Fruit fly (Drosophila melanogaster) whole organism, adult: Measurements from ENCODE around the gene CG34437.
A peak's percentile ranks its signal among the peaks of the same experiment; 100 is the strongest.

Experiments
- CG11617 ChIP-seq: fragments of 200-800 bp; sonication (Bioruptor generic); optimal IDR thresholded peaks from 2 replicates; lab custom pipeline; 2017; ENCODE audit warnings: mild to moderate bottlenecking, missing biosample characterization, missing genetic modification reagents, missing genetic modification characterization
- CG12768 ChIP-seq: fragments of 200-800 bp; sonication (Bioruptor generic); optimal IDR thresholded peaks from 2 replicates; lab custom pipeline; 2017; ENCODE audit warnings: missing biosample characterization, missing genetic modification characterization, mild to moderate bottlenecking, moderate library complexity, missing genetic modification reagents
- CG14711 ChIP-seq: fragments of 200-800 bp; sonication (Bioruptor generic); optimal IDR thresholded peaks from 2 replicates; lab custom pipeline; 2018; ENCODE audit warnings: missing biosample characterization, mild to moderate bottlenecking, missing genetic modification characterization, moderate library complexity
- CG1620 ChIP-seq: fragments of 200-800 bp; sonication (Bioruptor generic); optimal IDR thresholded peaks from 2 replicates; lab custom pipeline; 2016; ENCODE audit warnings: missing biosample characterization, missing genetic modification characterization
- CG33017 ChIP-seq: fragments of 200-800 bp; sonication (Bioruptor generic); optimal IDR thresholded peaks from 2 replicates; lab custom pipeline; 2018; ENCODE audit warnings: missing biosample characterization, mild to moderate bottlenecking, missing genetic modification characterization, moderate library complexity
- CG5204 ChIP-seq: fragments of 200-800 bp; sonication (Bioruptor generic); optimal IDR thresholded peaks from 2 replicates; lab custom pipeline; 2016; ENCODE audit warnings: missing biosample characterization, missing genetic modification characterization
- CG7045 ChIP-seq: fragments of 200-800 bp; sonication (Bioruptor generic); optimal IDR thresholded peaks from 2 replicates; lab custom pipeline; 2017; ENCODE audit warnings: missing biosample characterization, mild to moderate bottlenecking, missing genetic modification characterization
- CG7101 ChIP-seq: fragments of 200-800 bp; sonication (Bioruptor generic); optimal IDR thresholded peaks from 2 replicates; lab custom pipeline; 2018; ENCODE audit warnings: missing biosample characterization, mild to moderate bottlenecking, missing genetic modification characterization, moderate library complexity
- Clk ChIP-seq: fragments of 200-800 bp; sonication (Bioruptor generic); optimal IDR thresholded peaks from 2 replicates; lab custom pipeline; 2017; ENCODE audit warnings: missing biosample characterization, missing genetic modification characterization
- Crg-1 ChIP-seq: fragments of 200-800 bp; sonication (Bioruptor generic); optimal IDR thresholded peaks from 2 replicates; lab custom pipeline; 2016; ENCODE audit warnings: missing biosample characterization, missing genetic modification characterization
- Hr96 ChIP-seq: fragments of 200-800 bp; sonication (Bioruptor generic); optimal IDR thresholded peaks from 2 replicates; lab custom pipeline; 2016; ENCODE audit warnings: missing biosample characterization, missing genetic modification characterization
- Mnt ChIP-seq: fragments of 200-800 bp; sonication (Bioruptor generic); optimal IDR thresholded peaks from 2 replicates; lab custom pipeline; 2016; ENCODE audit warnings: missing biosample characterization, mild to moderate bottlenecking, missing genetic modification characterization
- bab1 ChIP-seq: fragments of 200-800 bp; sonication (Bioruptor generic); optimal IDR thresholded peaks from 3 replicates; lab custom pipeline; 2019; ENCODE audit warnings: missing biosample characterization, mild to moderate bottlenecking, missing genetic modification characterization, moderate library complexity
- cic ChIP-seq: fragments of 200-800 bp; sonication (Bioruptor generic); optimal IDR thresholded peaks from 2 replicates; lab custom pipeline; 2017; ENCODE audit warnings: missing biosample characterization, mild to moderate bottlenecking, missing genetic modification characterization, moderate library complexity
- cnc ChIP-seq, 2 experiments: fragments of >200 bp; optimal IDR thresholded peaks; 2 replicates each; lab custom pipeline; 2017
- kay ChIP-seq: fragments of 200-800 bp; sonication (Bioruptor generic); peaks from one replicate; lab custom pipeline; 2016; ENCODE audit warnings: missing biosample characterization, missing genetic modification characterization, borderline replicate concordance
- ovo ChIP-seq: fragments of 200-800 bp; sonication (Bioruptor generic); optimal IDR thresholded peaks from 2 replicates; lab custom pipeline; 2016; ENCODE audit warnings: missing biosample characterization, missing genetic modification characterization
- pad ChIP-seq: fragments of 200-800 bp; sonication (Bioruptor generic); optimal IDR thresholded peaks from 3 replicates; lab custom pipeline; 2017; ENCODE audit warnings: missing biosample characterization, missing genetic modification characterization, mild to moderate bottlenecking, moderate library complexity, missing genetic modification reagents
- tj ChIP-seq: fragments of 200-800 bp; sonication (Bioruptor generic); optimal IDR thresholded peaks from 3 replicates; lab custom pipeline; 2017; ENCODE audit warnings: missing biosample characterization, mild to moderate bottlenecking, missing genetic modification characterization, moderate library complexity
- toe ChIP-seq: fragments of 200-800 bp; sonication (Bioruptor generic); optimal IDR thresholded peaks from 2 replicates; lab custom pipeline; 2016; ENCODE audit warnings: missing biosample characterization, missing genetic modification characterization

The CG34437 gene

DNA sequence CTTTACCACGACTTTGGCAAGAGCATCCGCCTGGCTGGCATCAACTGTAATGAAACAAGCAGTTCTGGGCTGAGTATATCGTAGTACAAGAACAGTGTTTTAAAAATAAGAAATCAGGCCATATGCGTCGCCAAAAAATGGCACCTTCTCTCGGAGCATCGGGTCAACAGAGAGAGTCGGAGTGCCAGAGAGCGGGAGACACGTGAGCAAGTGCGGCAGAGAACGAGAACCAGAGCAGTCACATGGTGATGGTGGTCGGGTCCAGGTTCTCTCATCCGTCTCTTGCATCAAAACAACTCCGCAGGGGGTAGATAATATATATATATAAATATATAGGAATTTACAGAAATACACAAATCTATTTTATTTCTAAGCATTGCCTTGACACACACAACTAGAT lies 41.3 kb downstream of the CG34437 start:
- TF ChIP-seq Crg-1 (GFP tag; lab: Kevin White, UChicago) (no peak), toe (no peak), CG33017 (no peak)

DNA sequence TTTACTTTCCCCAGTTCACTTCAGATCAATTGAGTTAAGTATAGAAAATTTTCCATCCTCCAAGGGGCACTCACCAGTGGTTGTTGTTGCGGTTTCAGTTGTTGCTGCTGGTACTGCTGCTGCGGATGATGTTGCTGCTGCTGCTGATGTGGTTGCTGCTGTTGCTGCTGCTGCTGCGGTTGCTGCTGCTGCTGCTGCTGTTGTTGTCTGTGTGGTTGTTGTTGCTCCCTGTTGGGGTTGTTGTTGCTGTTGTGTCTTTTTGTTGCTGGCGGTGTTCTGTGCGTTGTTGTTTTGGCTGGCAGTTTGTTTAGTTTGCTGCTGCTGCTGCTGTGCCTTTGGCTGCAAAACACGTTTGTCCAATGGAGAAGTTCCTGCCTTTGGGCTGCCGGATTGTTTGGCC lies 41.9 kb downstream of the CG34437 start:
- TF ChIP-seq CG11617 (GFP tag; lab: Kevin White, UChicago) = no peak
- no peak for TF ChIP-seq Crg-1 (GFP tag; lab: Kevin White, UChicago)
- TF ChIP-seq CG1620 (GFP tag; lab: Kevin White, UChicago) = no peak
- TF ChIP-seq cic (GFP tag; lab: Kevin White, UChicago) = no peak
- TF ChIP-seq Mnt (GFP tag; lab: Kevin White, UChicago) = no peak
- TF ChIP-seq CG7045 = no peak
- no peak for TF ChIP-seq cnc (optimal IDR thresholded peaks at IDR 0.05; lab: Kevin White, UChicago)
- TF ChIP-seq CG14711 (tag; lab: Kevin White, UChicago) = no peak

DNA sequence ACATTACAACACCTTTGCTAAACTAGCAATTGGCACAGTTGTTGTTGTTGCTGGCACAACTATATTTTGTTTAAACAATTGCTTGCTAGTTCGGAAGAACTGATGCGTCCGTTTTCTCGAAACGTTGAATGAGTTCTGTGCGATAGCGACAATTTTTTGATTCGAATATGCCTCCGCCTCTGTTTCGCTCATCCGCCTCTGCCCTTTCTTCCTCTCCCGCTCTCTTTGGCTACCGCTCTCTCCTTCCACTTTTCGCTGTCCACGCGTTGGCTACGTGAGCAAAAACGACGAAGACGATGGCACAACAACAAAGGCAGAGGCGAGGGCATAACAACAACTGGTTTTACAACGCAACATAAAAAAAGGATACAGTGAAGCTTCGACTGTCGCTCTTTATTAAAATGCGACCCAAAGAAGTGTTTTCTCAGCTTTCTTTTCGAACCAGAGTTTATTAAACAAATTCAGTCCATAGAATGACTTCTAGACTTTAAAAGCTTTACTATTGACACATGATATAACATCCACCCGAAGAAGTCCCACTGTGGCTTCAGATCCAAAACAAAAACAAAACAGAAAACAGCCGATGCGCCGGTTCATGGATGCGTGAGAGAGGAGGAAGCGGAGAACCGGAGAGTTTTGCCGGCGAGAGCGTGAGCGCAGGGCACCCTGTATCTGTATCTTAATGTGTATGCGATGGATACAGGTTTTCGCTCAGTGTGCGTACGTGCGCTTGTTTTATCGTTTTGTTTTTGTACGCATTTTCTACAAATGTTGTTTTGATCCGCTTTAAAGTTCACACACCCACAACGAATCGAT lies 42.8 kb downstream of the CG34437 start:
- TF ChIP-seq Mnt (GFP tag; lab: Kevin White, UChicago) = peak; percentile 94
- TF ChIP-seq Crg-1 (GFP tag; lab: Kevin White, UChicago) = peak; percentile 95
- peak; percentile 94 for TF ChIP-seq CG14711 (tag; lab: Kevin White, UChicago)
- TF ChIP-seq CG7045 = peak; percentile 98
- TF ChIP-seq CG12768 = peak; percentile 96
- peak; percentile 97 for TF ChIP-seq tj (GFP tag; lab: Kevin White, UChicago)
- peak; percentile 97 for TF ChIP-seq CG5204 (GFP tag; lab: Kevin White, UChicago)
- peak; percentile 97 for TF ChIP-seq CG11617 (GFP tag; lab: Kevin White, UChicago)
- peak; percentile 55 for TF ChIP-seq kay (GFP tag; lab: Kevin White, UChicago)
- TF ChIP-seq bab1 (GFP tag; lab: Kevin White, UChicago) = peak; percentile 98
- peak; percentile 85 for TF ChIP-seq ovo (GFP tag; lab: Kevin White, UChicago)
- peak; percentile 92 for TF ChIP-seq CG1620 (GFP tag; lab: Kevin White, UChicago)
- peak; percentile 96 for TF ChIP-seq toe
- TF ChIP-seq Hr96 (GFP tag; lab: Kevin White, UChicago) = peak; percentile 98
- peak; percentile 87 for TF ChIP-seq cic (GFP tag; lab: Kevin White, UChicago)
- peak; percentile 96 for TF ChIP-seq CG7101 (tag; lab: Kevin White, UChicago)
- TF ChIP-seq pad (GFP tag; lab: Kevin White, UChicago) = peak; percentile 84
- TF ChIP-seq CG33017 = peak; percentile 96
- TF ChIP-seq cnc (optimal IDR thresholded peaks at IDR 0.05; lab: Kevin White, UChicago) = no peak
- TF ChIP-seq Clk = peak; percentile 94

DNA sequence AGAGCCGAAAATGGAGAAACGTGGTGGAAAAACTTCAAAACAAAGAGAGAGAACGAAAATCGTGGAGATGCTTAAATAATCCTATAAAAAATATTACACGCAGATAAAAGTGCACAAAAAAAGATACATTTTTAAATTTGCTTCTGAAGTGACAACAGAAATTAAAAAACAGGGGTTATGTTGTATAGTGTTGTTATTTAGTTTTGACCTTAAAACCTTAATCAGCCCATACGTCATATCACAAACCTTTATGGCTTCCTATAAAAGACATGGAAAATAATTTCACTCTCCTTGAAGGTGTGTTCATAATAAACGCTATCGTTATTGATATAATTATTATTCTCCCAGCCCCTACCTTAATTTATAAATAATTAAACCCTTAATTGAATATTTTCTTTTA lies 43.6 kb downstream of the CG34437 start:
- TF ChIP-seq kay (GFP tag; lab: Kevin White, UChicago) = peak; percentile 84
- TF ChIP-seq CG1620 (GFP tag; lab: Kevin White, UChicago) = no peak

DNA sequence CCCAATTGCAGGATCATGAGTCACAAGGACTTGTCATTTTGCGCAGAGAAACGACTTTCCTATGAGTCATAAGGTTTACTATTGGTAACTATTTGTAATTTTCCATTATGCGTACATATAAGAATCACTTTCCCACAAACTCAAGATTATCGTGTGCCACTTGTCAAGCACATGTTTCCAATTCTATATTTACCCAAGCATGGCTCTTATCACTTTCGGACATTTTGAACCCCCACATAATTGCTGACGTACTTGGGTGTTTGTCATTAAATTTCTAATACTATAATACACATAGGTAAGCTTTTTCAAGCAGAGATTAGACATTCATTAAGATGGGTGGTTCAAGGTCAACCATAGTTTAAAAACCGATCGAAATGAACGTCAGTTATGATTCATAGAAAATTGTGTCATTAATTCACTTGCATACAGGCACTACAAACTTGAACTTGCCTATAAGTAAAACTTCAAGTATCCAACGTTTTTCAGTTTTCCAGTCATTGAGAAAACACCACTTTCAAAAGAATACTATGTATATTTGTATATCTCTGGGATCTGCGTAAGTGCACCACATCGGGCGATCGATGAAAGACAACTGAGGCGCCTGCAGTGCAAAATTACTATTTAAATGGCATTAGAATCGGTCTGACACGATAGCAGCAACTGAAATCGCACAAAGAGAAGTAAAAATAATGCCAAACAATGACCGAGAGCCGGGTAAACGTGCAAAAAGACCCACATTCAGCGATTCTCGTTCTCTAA lies 44.4 kb downstream of the CG34437 start:
- TF ChIP-seq toe (no peak), CG14711 (tag; lab: Kevin White, UChicago) (no peak), ovo (GFP tag; lab: Kevin White, UChicago) (no peak), bab1 (GFP tag; lab: Kevin White, UChicago) (no peak), CG7045 (no peak), cnc (optimal IDR thresholded peaks at IDR 0.05; lab: Kevin White, UChicago) (no peak), CG33017 (no peak), pad (GFP tag; lab: Kevin White, UChicago) (no peak), kay (GFP tag; lab: Kevin White, UChicago) (peak; percentile 91), CG1620 (GFP tag; lab: Kevin White, UChicago) (no peak), CG11617 (GFP tag; lab: Kevin White, UChicago) (no peak), CG7101 (tag; lab: Kevin White, UChicago) (no peak), Crg-1 (GFP tag; lab: Kevin White, UChicago) (no peak), cic (GFP tag; lab: Kevin White, UChicago) (peak; percentile 47)

DNA sequence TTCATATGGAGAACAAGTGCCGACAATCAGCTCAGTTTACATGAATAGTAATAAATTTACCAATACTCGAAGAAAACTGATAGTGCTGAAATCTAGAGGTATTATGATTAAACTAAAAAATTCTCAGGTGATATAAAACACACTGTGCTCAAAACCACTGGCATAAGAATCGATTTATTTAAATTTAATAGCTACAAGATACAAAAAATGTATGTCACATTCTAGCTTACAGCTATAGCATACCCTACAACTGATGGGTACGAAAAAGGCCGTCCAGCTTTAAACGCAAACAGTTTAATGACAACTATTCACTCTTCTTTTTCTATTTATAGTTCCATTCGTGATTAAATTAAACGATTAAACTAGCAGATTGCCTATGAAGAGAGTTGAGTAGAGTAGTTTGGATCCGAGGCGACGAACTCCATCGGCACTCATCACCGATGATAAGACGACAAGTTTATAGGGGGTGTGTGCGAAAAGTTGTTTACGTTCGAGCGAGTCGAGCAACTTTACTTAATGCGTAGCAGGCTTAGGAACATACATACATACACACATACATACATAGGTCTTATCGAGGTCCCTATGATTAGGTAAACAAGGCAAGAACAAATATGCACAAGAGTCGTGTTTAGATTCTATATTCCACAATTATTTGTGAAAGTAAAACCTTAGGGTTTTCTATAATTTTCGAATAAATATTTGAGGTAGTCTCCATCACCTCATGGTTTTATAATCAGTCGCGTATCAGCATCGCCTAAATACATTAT lies 45.4 kb downstream of the CG34437 start:
- TF ChIP-seq bab1 (GFP tag; lab: Kevin White, UChicago) (peak; percentile 70), cnc (optimal IDR thresholded peaks at IDR 0.05; lab: Kevin White, UChicago) (no peak), Clk (peak; percentile 31), cic (GFP tag; lab: Kevin White, UChicago) (peak; percentile 64), toe (peak; percentile 37), CG14711 (tag; lab: Kevin White, UChicago) (peak; percentile 76), CG7045 (peak; percentile 84), CG12768 (peak; percentile 75), Hr96 (GFP tag; lab: Kevin White, UChicago) (peak; percentile 65), ovo (GFP tag; lab: Kevin White, UChicago) (peak; percentile 64), CG5204 (GFP tag; lab: Kevin White, UChicago) (peak; percentile 79), CG11617 (GFP tag; lab: Kevin White, UChicago) (peak; percentile 73), pad (GFP tag; lab: Kevin White, UChicago) (peak; percentile 22), CG1620 (GFP tag; lab: Kevin White, UChicago) (peak; percentile 47), tj (GFP tag; lab: Kevin White, UChicago) (peak; percentile 26), Mnt (GFP tag; lab: Kevin White, UChicago) (peak; percentile 24), kay (GFP tag; lab: Kevin White, UChicago) (peak; percentile 81), Crg-1 (GFP tag; lab: Kevin White, UChicago) (peak; percentile 36), CG33017 (peak; percentile 68), CG7101 (tag; lab: Kevin White, UChicago) (peak; percentile 69)
